Worm (Caenorhabditis elegans) whole organism, L3 larva: ENCODE data around the gene ZK867.2.
A peak's percentile ranks its signal among the peaks of the same experiment; 100 is the strongest.

Experiments used
- aly-2 ChIP-seq: fragments of 150-350 bp; optimal IDR thresholded peaks from 2 replicates; lab custom pipeline; 2014; ENCODE audit warnings: missing biosample characterization, missing genetic modification characterization
- ama-1 ChIP-seq: fragments of 150-350 bp; optimal IDR thresholded peaks from 2 replicates; lab custom pipeline; 2018
- ceh-9 ChIP-seq: sonication (generic microtip); optimal IDR thresholded peaks from 2 replicates; lab custom pipeline; 2018; ENCODE audit warnings: missing biosample characterization, missing genetic modification characterization
- daf-12 ChIP-seq: fragments of 150-350 bp; optimal IDR thresholded peaks from 2 replicates; lab custom pipeline; 2014; ENCODE audit warnings: missing biosample characterization, missing genetic modification reagents, missing genetic modification characterization
- egl-27 ChIP-seq: sonication (generic microtip); optimal IDR thresholded peaks from 4 replicates; lab custom pipeline; 2017; ENCODE audit warnings: missing biosample characterization, missing genetic modification reagents, missing genetic modification characterization
- egl-5 ChIP-seq: fragments of 150-350 bp; optimal IDR thresholded peaks from 2 replicates; lab custom pipeline; 2017; ENCODE audit warnings: missing biosample characterization, missing genetic modification reagents, missing genetic modification characterization, inconsistent platforms
- elt-2 ChIP-seq: sonication (generic microtip); optimal IDR thresholded peaks from 2 replicates; lab custom pipeline; 2016; ENCODE audit warnings: missing genetic modification reagents, mild to moderate bottlenecking, missing genetic modification characterization, missing compliant biosample characterization
- fkh-10 ChIP-seq: sonication (generic microtip); optimal IDR thresholded peaks from 2 replicates; lab custom pipeline; 2017; ENCODE audit warnings: missing biosample characterization, missing genetic modification reagents, missing genetic modification characterization
- fkh-2 ChIP-seq: fragments of 150-350 bp; optimal IDR thresholded peaks from 2 replicates; lab custom pipeline; 2014; ENCODE audit warnings: missing biosample characterization, missing genetic modification reagents, missing genetic modification characterization
- hmg-11 ChIP-seq: sonication (generic microtip); optimal IDR thresholded peaks from 2 replicates; lab custom pipeline; 2016; ENCODE audit warnings: missing genetic modification characterization, missing compliant biosample characterization
- lin-15B ChIP-seq: fragments of 150-350 bp; optimal IDR thresholded peaks from 2 replicates; lab custom pipeline; 2014; ENCODE audit warnings: missing biosample characterization, missing genetic modification characterization
- lin-39 ChIP-seq: fragments of 150-350 bp; optimal IDR thresholded peaks from 2 replicates; lab custom pipeline; 2018; ENCODE audit warnings: missing biosample characterization, missing genetic modification reagents, missing genetic modification characterization
- lsy-12 ChIP-seq: sonication (generic microtip); optimal IDR thresholded peaks from 2 replicates; lab custom pipeline; 2016; ENCODE audit warnings: mild to moderate bottlenecking, missing genetic modification characterization, missing compliant biosample characterization
- mdl-1 ChIP-seq: fragments of 150-350 bp; optimal IDR thresholded peaks from 2 replicates; lab custom pipeline; 2014; ENCODE audit warnings: missing biosample characterization, missing genetic modification characterization
- nfya-1 ChIP-seq: sonication (generic microtip); optimal IDR thresholded peaks from 2 replicates; lab custom pipeline; 2017; ENCODE audit warnings: missing genetic modification characterization, mild to moderate bottlenecking, missing compliant biosample characterization, antibody characterized with exemption, moderate library complexity; ENCODE audit not compliant: insufficient read depth
- nhr-11 ChIP-seq: fragments of 150-350 bp; optimal IDR thresholded peaks from 2 replicates; lab custom pipeline; 2014; ENCODE audit warnings: missing biosample characterization, missing genetic modification characterization
- nhr-23 ChIP-seq: fragments of 150-350 bp; optimal IDR thresholded peaks from 2 replicates; lab custom pipeline; 2014; ENCODE audit warnings: missing biosample characterization, missing genetic modification reagents, missing genetic modification characterization
- nhr-25 ChIP-seq: sonication (generic microtip); optimal IDR thresholded peaks from 2 replicates; lab custom pipeline; 2017; ENCODE audit warnings: missing biosample characterization, missing genetic modification characterization
- nhr-28 ChIP-seq: fragments of 150-350 bp; optimal IDR thresholded peaks from 2 replicates; lab custom pipeline; 2014; ENCODE audit warnings: missing biosample characterization, missing genetic modification characterization
- nhr-43 ChIP-seq: sonication (generic microtip); optimal IDR thresholded peaks from 2 replicates; lab custom pipeline; 2016; ENCODE audit warnings: mild to moderate bottlenecking, missing genetic modification characterization, missing compliant biosample characterization; ENCODE audit not compliant: poor library complexity, severe bottlenecking
- pha-4 ChIP-seq: fragments of 150-350 bp; optimal IDR thresholded peaks from 2 replicates; lab custom pipeline; 2014; ENCODE audit warnings: missing biosample characterization, missing genetic modification reagents, missing genetic modification characterization
- pqm-1 ChIP-seq: fragments of 150-350 bp; optimal IDR thresholded peaks from 2 replicates; lab custom pipeline; 2017; ENCODE audit warnings: missing biosample characterization, missing genetic modification characterization, inconsistent platforms
- sea-2 ChIP-seq: fragments of 150-350 bp; sonication (generic microtip); optimal IDR thresholded peaks from 4 replicates; lab custom pipeline; 2014; ENCODE audit warnings: missing biosample characterization, missing genetic modification reagents, missing genetic modification characterization
- skn-1 ChIP-seq: fragments of 150-350 bp; optimal IDR thresholded peaks from 2 replicates; lab custom pipeline; 2014; ENCODE audit warnings: missing biosample characterization, missing genetic modification characterization
- tbx-2 ChIP-seq: sonication (generic microtip); optimal IDR thresholded peaks from 2 replicates; lab custom pipeline; 2016; ENCODE audit warnings: mild to moderate bottlenecking, missing genetic modification characterization, missing compliant biosample characterization
- unc-39 ChIP-seq: sonication (generic microtip); optimal IDR thresholded peaks from 4 replicates; lab custom pipeline; 2017; ENCODE audit warnings: missing biosample characterization, missing genetic modification characterization
- unc-62 ChIP-seq: fragments of 150-350 bp; sonication (generic microtip); optimal IDR thresholded peaks from 4 replicates; lab custom pipeline; 2014; ENCODE audit warnings: missing biosample characterization, missing genetic modification reagents, missing genetic modification characterization
- zag-1 ChIP-seq: fragments of 150-350 bp; optimal IDR thresholded peaks from 2 replicates; lab custom pipeline; 2014; ENCODE audit warnings: missing biosample characterization, missing genetic modification characterization
- ztf-11 ChIP-seq: fragments of 150-350 bp; optimal IDR thresholded peaks from 2 replicates; lab custom pipeline; 2014; ENCODE audit warnings: missing biosample characterization, missing genetic modification characterization

The ZK867.2 gene

DNA sequence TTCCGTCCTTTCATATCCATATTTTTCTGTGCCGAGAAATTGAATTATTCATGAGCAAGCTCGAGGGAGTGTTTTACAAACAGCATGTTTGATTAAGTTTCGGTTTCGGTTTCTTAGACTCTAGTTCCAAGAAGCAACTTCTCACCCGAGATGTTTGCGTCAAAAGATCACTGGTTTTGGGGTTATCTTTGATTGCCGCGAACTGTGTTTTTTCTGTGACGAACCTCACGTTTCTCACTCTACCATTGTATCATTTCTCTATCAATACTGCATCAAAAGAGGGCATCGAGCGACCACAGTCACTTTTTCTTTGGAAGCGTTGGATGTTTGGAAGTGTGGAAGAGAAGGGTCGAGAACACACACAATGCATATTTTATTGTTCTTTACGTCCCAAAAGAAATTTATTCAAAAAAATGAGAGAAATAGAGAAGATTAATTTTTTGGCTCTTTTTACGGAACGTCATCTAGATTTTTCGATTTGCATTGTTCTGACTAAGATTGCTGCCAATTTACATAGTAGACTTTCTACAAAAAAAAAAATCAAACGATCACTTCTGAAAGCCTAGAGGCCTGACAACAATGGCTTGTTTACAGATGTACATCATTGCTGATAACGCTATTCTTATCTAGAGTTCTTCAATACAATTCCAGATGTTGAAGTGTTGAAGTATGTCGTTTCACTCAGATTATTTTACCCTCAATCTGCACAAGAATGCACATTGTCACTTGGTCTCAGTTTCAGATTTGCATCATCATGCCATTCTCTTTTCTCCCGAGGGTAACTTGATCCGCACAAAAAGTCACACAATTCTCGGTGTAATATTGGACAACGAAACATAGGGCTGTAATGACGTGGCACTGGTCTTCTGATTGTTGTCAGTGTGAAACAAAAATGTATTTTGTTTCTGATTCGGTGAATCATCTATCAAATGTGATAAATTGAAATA, 26.9 kb downstream of the ZK867.2 start:
- no peak for TF ChIP-seq pqm-1 (tag; lab: Kevin White, UChicago)
- TF ChIP-seq daf-12 (tag; lab: Kevin White, UChicago) = no peak
- peak; percentile 73 for TF ChIP-seq elt-2 (tag; lab: Kevin White, UChicago)
- TF ChIP-seq nhr-28 (tag; lab: Kevin White, UChicago) = no peak
- TF ChIP-seq nhr-23 = no peak

DNA sequence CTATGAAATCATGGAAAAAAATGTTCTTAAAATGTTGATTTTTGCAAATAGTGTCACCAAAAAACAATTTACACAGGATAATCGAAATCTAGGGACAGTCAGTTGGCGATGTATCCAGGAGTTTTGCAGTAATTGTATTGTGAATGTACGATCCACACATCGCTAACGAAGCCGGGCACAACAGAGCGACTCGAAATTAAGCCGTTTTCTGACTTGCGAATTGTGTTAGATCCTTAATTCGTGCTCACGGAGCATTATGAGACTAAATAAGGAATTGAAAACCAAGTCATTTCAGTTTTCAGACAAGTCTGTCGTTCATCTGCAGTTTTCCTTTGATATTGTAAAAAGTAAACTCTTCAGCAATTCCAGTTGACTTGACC, 27.5 kb downstream of the ZK867.2 start:
- TF ChIP-seq lin-15B (no peak), egl-27 (no peak), sea-2 (GFP tag; lab: Kevin White, UChicago) (no peak), fkh-2 (tag; lab: Kevin White, UChicago) (no peak)

DNA sequence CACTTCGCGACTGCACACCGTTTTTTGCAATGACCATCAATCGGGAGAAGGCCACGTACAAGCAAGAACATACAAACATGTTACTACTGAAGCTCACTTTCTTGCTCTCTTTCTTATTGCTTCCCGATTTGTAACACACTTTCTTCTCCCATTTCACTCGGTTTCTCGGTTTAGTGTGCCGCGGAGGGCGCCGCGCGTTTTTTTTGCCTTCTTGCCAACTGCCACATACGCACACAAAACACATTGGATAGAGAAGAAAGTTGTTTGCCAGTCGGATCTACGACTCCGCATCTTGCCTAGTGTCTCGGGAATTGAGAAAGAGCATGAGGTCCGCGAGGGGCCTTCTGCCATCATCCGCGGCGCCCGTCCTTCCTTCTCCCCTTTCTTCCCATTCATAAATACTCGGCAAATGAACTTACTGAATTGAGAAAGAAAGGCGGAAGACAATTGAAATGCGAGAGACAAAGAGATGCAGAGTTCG, 28.2 kb downstream of the ZK867.2 start:
- TF ChIP-seq lin-39 (tag; lab: Kevin White, UChicago) (peak; percentile 58), pha-4 (peak; percentile 38), unc-62 (GFP tag; lab: Kevin White, UChicago) (no peak), fkh-10 (GFP tag; lab: Kevin White, UChicago) (peak; percentile 92), zag-1 (tag; lab: Kevin White, UChicago) (peak; percentile 17), ama-1 (lab: Kevin White, UChicago) (peak; percentile 41), egl-5 (peak; percentile 41), hmg-11 (tag; lab: Kevin White, UChicago) (peak; percentile 55), elt-2 (tag; lab: Kevin White, UChicago) (peak; percentile 38), mdl-1 (tag; lab: Kevin White, UChicago) (no peak), nhr-25 (tag; lab: Kevin White, UChicago) (no peak), ceh-9 (tag; lab: Kevin White, UChicago) (no peak), skn-1 (no peak), fkh-2 (tag; lab: Kevin White, UChicago) (peak; percentile 44), unc-39 (tag; lab: Kevin White, UChicago) (peak; percentile 57), lsy-12 (tag; lab: Kevin White, UChicago) (peak; percentile 53), aly-2 (no peak), nfya-1 (tag; lab: Kevin White, UChicago) (peak; percentile 78), tbx-2 (peak; percentile 33)

DNA sequence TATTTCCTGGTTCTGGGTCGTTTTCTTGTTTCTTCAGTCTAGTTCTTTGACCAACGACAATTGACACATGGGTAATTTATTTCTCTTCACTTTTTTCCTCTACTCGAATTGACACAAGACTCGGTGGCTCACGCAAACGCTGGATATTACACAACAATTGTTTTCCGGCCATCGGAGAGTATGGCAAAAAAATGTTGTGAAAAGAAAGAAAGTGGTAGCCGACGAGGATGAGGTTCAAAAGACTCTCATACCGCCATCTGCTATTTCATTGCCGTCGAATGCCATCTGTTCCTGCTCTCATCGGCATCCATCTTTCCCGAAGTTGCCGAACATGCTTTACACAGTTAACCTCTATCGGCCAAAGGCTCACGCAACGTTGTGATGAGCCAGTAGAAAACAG, 30.2 kb downstream of the ZK867.2 start:
- TF ChIP-seq nhr-11 (tag; lab: Kevin White, UChicago) (peak; percentile 29), lin-39 (tag; lab: Kevin White, UChicago) (peak; percentile 59), nfya-1 (tag; lab: Kevin White, UChicago) (peak; percentile 27), egl-5 (peak; percentile 27), fkh-2 (tag; lab: Kevin White, UChicago) (no peak), mdl-1 (tag; lab: Kevin White, UChicago) (no peak), ama-1 (lab: Kevin White, UChicago) (no peak), lin-15B (no peak)

DNA sequence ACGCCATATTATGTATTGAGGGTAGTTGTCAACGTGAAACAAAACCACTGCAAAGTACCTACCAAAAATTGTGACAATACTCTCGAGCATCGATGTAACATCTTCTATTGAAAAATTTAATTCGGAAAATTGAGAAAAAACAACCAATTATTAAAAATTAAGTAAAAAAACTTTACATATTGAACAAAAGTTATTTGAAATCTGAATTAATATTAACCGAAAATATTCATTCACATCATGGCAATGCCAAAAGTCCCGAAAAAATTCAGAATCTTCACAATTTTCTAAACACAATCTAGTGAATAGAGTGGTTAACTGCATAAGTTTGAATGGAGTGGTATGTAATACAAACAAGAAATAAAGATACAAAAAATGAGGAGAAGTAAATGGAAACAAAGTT, 32.0 kb downstream of the ZK867.2 start, which contains the start of gene F46H5.3:
TSS of gene F46H5.3 (minus strand) at position 101 of the 400 bp plus-strand sequence.
- TF ChIP-seq elt-2 (tag; lab: Kevin White, UChicago) (peak; percentile 18), nhr-23 (no peak)

DNA sequence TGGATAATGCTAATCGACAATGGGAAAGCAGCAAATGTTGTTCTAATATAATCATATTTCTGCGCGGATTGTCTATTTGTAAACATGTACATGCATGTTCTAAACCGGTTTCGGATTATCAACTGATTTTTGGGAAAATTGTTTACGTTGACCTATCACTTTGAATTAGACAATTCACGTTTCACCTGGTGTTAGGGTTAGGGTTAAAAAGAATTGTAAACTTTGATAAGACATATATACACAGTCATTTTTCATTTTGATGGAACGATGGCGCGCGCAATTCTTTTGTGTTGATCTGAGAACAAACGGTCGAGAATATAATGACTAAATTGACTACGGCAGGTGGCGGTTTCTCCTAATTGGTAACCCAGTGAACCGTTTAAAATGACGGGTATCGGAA, 35.6 kb downstream of the ZK867.2 start:
- TF ChIP-seq ztf-11 (tag; lab: Kevin White, UChicago) (no peak), nhr-43 (tag; lab: Kevin White, UChicago) (peak; percentile 46), nhr-23 (peak; percentile 24)
- TF ChIP-seq, all 47 proteins: peak for 2
